Worm (Caenorhabditis elegans) whole organism, L4/young adult: ENCODE data around the gene gid-2.

Experiments used
- W03F9.2 ChIP-seq: fragments of 150-350 bp; optimal IDR thresholded peaks from 2 replicates; lab custom pipeline; 2014; ENCODE audit warnings: missing biosample characterization, missing genetic modification characterization
- dao-5 ChIP-seq: sonication (generic microtip); optimal IDR thresholded peaks from 2 replicates; lab custom pipeline; 2016; ENCODE audit warnings: missing genotype, missing genetic modification characterization, moderate library complexity, missing compliant biosample characterization
- him-1 ChIP-seq: sonication (generic microtip); optimal IDR thresholded peaks from 2 replicates; lab custom pipeline; 2016; ENCODE audit warnings: missing genotype, missing genetic modification reagents, missing genetic modification characterization, missing compliant biosample characterization

DNA sequence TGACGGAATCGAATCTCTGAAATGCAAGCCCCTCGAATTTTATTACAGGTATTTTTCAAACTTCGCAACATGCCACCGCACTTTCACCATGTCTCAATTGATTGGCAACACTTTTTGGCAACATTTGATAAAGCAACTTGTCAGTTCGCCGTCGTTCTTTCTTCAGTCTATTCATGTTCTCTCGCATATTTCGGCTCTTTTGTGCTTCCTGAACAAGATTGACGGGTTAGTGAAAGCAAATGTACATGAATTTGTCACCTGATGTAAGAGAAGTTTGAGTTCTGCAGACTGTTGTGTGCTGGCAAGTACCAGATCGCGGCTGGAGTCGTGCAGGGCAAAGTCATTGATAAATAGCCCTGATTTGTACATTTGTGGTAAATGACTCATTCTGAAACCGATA lies 16.6 kb downstream of the gid-2 start:
- TF ChIP-seq him-1 (tag; lab: Kevin White, UChicago) (no peak), dao-5 (tag; lab: Kevin White, UChicago) (no peak), W03F9.2 (tag; lab: Kevin White, UChicago) (no peak)
